Fruit fly (Drosophila melanogaster) whole organism, embryonic: ENCODE measurements around the gene Ret.
A peak's percentile ranks its signal among the peaks of the same experiment; 100 is the strongest.

ENCODE experiments used
- Atf6 ChIP-seq: fragments of 200-800 bp; sonication (Bioruptor generic); IDR thresholded peaks from 2 replicates; pipeline ENCODE4 v1.3.6; 2022; ENCODE audit warnings: missing biosample characterization, missing genetic modification characterization
- Awh ChIP-seq: fragments of 200-800 bp; sonication (Bioruptor generic); IDR thresholded peaks from 2 replicates; pipeline ENCODE4, ENCODE4 v1.3.6; 2022; ENCODE audit warnings: missing biosample characterization, missing genetic modification characterization
- CG11247 ChIP-seq: fragments of 200-800 bp; sonication (Bioruptor generic); IDR thresholded peaks from 2 replicates; pipeline ENCODE4 v1.3.6; 2022; ENCODE audit warnings: missing biosample characterization, missing genetic modification characterization
- CG13123 ChIP-seq: fragments of 200-800 bp; sonication (Bioruptor generic); optimal IDR thresholded peaks from 2 replicates; lab custom pipeline; 2016; ENCODE audit warnings: missing biosample characterization, missing genetic modification characterization
- CG13287 ChIP-seq: fragments of 200-800 bp; sonication (Bioruptor generic); IDR thresholded peaks from 2 replicates; pipeline ENCODE4 v1.3.6; 2022; ENCODE audit warnings: missing biosample characterization, missing genetic modification characterization; ENCODE audit not compliant: partially characterized antibody
- CG13424 ChIP-seq: fragments of 200-800 bp; sonication (Bioruptor generic); optimal IDR thresholded peaks from 2 replicates; lab custom pipeline; 2019; ENCODE audit warnings: missing biosample characterization, mild to moderate bottlenecking, missing genetic modification characterization, moderate library complexity
- CG14441 ChIP-seq: fragments of 200-800 bp; sonication (Bioruptor generic); IDR thresholded peaks from 2 replicates; pipeline ENCODE4 v1.3.6; 2022; ENCODE audit warnings: missing biosample characterization, missing genetic modification characterization
- CG14965 ChIP-seq: fragments of 200-800 bp; sonication (Bioruptor generic); optimal IDR thresholded peaks from 2 replicates; lab custom pipeline; 2016; ENCODE audit warnings: missing biosample characterization, missing genetic modification characterization, borderline replicate concordance
- CG15269 ChIP-seq: fragments of 200-800 bp; sonication (Bioruptor generic); optimal IDR thresholded peaks from 2 replicates; lab custom pipeline; 2018; ENCODE audit warnings: missing biosample characterization, mild to moderate bottlenecking, missing genetic modification characterization, moderate library complexity
- CG17802 ChIP-seq: fragments of 200-800 bp; sonication (Bioruptor generic); optimal IDR thresholded peaks from 2 replicates; lab custom pipeline; 2018; ENCODE audit warnings: missing biosample characterization, mild to moderate bottlenecking, missing genetic modification characterization, moderate library complexity
- CG18599 ChIP-seq: fragments of 200-800 bp; sonication (Bioruptor generic); optimal IDR thresholded peaks from 3 replicates; lab custom pipeline; 2017; ENCODE audit warnings: missing biosample characterization, missing genetic modification characterization, mild to moderate bottlenecking, moderate library complexity, missing genetic modification reagents
- CG2199 ChIP-seq: fragments of 200-800 bp; sonication (Bioruptor generic); IDR thresholded peaks from 3 replicates; pipeline ENCODE4 v1.3.6; 2022; ENCODE audit warnings: missing biosample characterization, missing genetic modification characterization
- CG32532 ChIP-seq: fragments of 200-800 bp; sonication (Bioruptor generic); IDR thresholded peaks from 2 replicates; pipeline ENCODE4 v1.3.6; 2022; ENCODE audit warnings: missing biosample characterization, missing genetic modification characterization
- CG32767 ChIP-seq: fragments of 200-800 bp; sonication (Bioruptor generic); IDR thresholded peaks from 2 replicates; pipeline ENCODE4 v1.3.6; 2022; ENCODE audit warnings: missing biosample characterization, missing genetic modification characterization
- CG5245 ChIP-seq: fragments of 200-800 bp; sonication (Bioruptor generic); optimal IDR thresholded peaks from 3 replicates; lab custom pipeline; 2016; ENCODE audit warnings: missing biosample characterization, missing genetic modification characterization
- CG5953 ChIP-seq: fragments of 200-800 bp; sonication (Bioruptor generic); IDR thresholded peaks from 2 replicates; pipeline ENCODE4 v1.3.6; 2022; ENCODE audit warnings: missing biosample characterization, missing genetic modification characterization
- CG7963 ChIP-seq: fragments of 200-800 bp; sonication (Bioruptor generic); IDR thresholded peaks from 3 replicates; pipeline ENCODE4 v1.3.6; 2022; ENCODE audit warnings: missing biosample characterization, missing genetic modification characterization; ENCODE audit not compliant: partially characterized antibody
- CG8281 ChIP-seq: fragments of 200-800 bp; sonication (Bioruptor generic); optimal IDR thresholded peaks from 2 replicates; lab custom pipeline; 2018; ENCODE audit warnings: missing biosample characterization, mild to moderate bottlenecking, missing genetic modification characterization, moderate library complexity
- CG8478 ChIP-seq: fragments of >200 bp; optimal IDR thresholded peaks from 2 replicates; lab custom pipeline; 2018
- CG8765 ChIP-seq: fragments of 200-800 bp; sonication (Bioruptor generic); IDR thresholded peaks from 2 replicates; pipeline ENCODE4 v1.3.6; 2022; ENCODE audit warnings: missing biosample characterization, missing genetic modification characterization
- CG9437 ChIP-seq: fragments of 200-800 bp; sonication (Bioruptor generic); optimal IDR thresholded peaks from 2 replicates; lab custom pipeline; 2018; ENCODE audit warnings: missing biosample characterization, mild to moderate bottlenecking, missing genetic modification characterization
- CG9727 ChIP-seq: fragments of 200-800 bp; sonication (Bioruptor generic); optimal IDR thresholded peaks from 3 replicates; lab custom pipeline; 2017; ENCODE audit warnings: missing biosample characterization, mild to moderate bottlenecking, missing genetic modification characterization
- CG9932 ChIP-seq: fragments of 200-800 bp; sonication (Bioruptor generic); IDR thresholded peaks from 2 replicates; pipeline ENCODE4 v1.3.6; 2022; ENCODE audit warnings: missing biosample characterization, missing genetic modification characterization
- Camta ChIP-seq: fragments of 200-800 bp; sonication (Bioruptor generic); optimal IDR thresholded peaks from 2 replicates; lab custom pipeline; 2016; ENCODE audit warnings: missing biosample characterization, missing genetic modification characterization
- CkIIα-i1 ChIP-seq: fragments of 200-800 bp; sonication (Bioruptor generic); IDR thresholded peaks from 2 replicates; pipeline ENCODE4 v1.3.6; 2022; ENCODE audit warnings: missing biosample characterization, missing genetic modification characterization
- CoRest ChIP-seq: fragments of 200-800 bp; sonication (Bioruptor generic); optimal IDR thresholded peaks from 3 replicates; lab custom pipeline; 2018; ENCODE audit warnings: missing biosample characterization, mild to moderate bottlenecking, missing genetic modification characterization, moderate library complexity
- Drgx ChIP-seq: fragments of 200-800 bp; sonication (Bioruptor generic); IDR thresholded peaks from 2 replicates; pipeline ENCODE4 v1.3.6; 2022; ENCODE audit warnings: missing biosample characterization, missing genetic modification characterization
- Ets65A ChIP-seq: fragments of 200-800 bp; sonication (Bioruptor generic); peaks from one replicate; lab custom pipeline; 2016; ENCODE audit warnings: missing biosample characterization, missing genetic modification characterization
- Fer3 ChIP-seq: fragments of 200-800 bp; sonication (Bioruptor generic); optimal IDR thresholded peaks from 2 replicates; lab custom pipeline; 2018; ENCODE audit warnings: missing biosample characterization, mild to moderate bottlenecking, missing genetic modification characterization, moderate library complexity
- Hsf ChIP-seq: fragments of 200-800 bp; sonication (Bioruptor generic); optimal IDR thresholded peaks from 3 replicates; lab custom pipeline; 2016; ENCODE audit warnings: missing biosample characterization, missing genetic modification characterization
- Max ChIP-seq: fragments of 200-800 bp; sonication (Bioruptor generic); optimal IDR thresholded peaks from 2 replicates; lab custom pipeline; 2016; ENCODE audit warnings: missing biosample characterization, mild to moderate bottlenecking, missing genetic modification characterization
- Myb ChIP-seq: fragments of 200-800 bp; sonication (Bioruptor generic); optimal IDR thresholded peaks from 2 replicates; lab custom pipeline; 2016; ENCODE audit warnings: missing biosample characterization, missing genetic modification characterization
- NC2β ChIP-seq: fragments of 200-800 bp; sonication (Bioruptor generic); optimal IDR thresholded peaks from 2 replicates; lab custom pipeline; 2016; ENCODE audit warnings: missing biosample characterization, missing genetic modification characterization
- Optix ChIP-seq: fragments of 200-800 bp; sonication (Bioruptor generic); IDR thresholded peaks from 3 replicates; pipeline ENCODE4 v1.3.6; 2022; ENCODE audit warnings: missing biosample characterization, missing genetic modification characterization
- Side ChIP-seq: fragments of 200-800 bp; sonication (Bioruptor generic); optimal IDR thresholded peaks from 2 replicates; lab custom pipeline; 2016; ENCODE audit warnings: missing biosample characterization, missing genetic modification characterization
- Sry-δ ChIP-seq: fragments of 200-800 bp; sonication (Bioruptor generic); optimal IDR thresholded peaks from 2 replicates; lab custom pipeline; 2016; ENCODE audit warnings: missing biosample characterization, missing genetic modification characterization
- ac ChIP-seq: fragments of 200-800 bp; sonication (Bioruptor generic); optimal IDR thresholded peaks from 3 replicates; lab custom pipeline; 2017; ENCODE audit warnings: missing biosample characterization, mild to moderate bottlenecking, missing genetic modification characterization
- bbx ChIP-seq: fragments of 200-800 bp; sonication (Bioruptor generic); IDR thresholded peaks from 2 replicates; pipeline ENCODE4 v1.3.6; 2022; ENCODE audit warnings: missing biosample characterization, missing genetic modification characterization; ENCODE audit not compliant: partially characterized antibody
- danr ChIP-seq: fragments of 200-800 bp; sonication (Bioruptor generic); IDR thresholded peaks from 2 replicates; pipeline ENCODE4 v1.3.6; 2022; ENCODE audit warnings: missing biosample characterization, missing genetic modification characterization
- eve ChIP-seq, 2 experiments: fragments of >200 bp; optimal IDR thresholded peaks; 2 replicates each; lab custom pipeline; 2017; ENCODE audit warnings: missing biosample characterization in 2 of 2, missing genetic modification characterization in 2 of 2
- fd3F ChIP-seq: fragments of 200-800 bp; sonication (Bioruptor generic); optimal IDR thresholded peaks from 2 replicates; lab custom pipeline; 2018; ENCODE audit warnings: missing biosample characterization, mild to moderate bottlenecking, missing genetic modification characterization, moderate library complexity
- fu2 ChIP-seq: fragments of 200-800 bp; sonication (Bioruptor generic); optimal IDR thresholded peaks from 2 replicates; lab custom pipeline; 2016; ENCODE audit warnings: missing biosample characterization, missing genetic modification characterization
- grau ChIP-seq: fragments of 200-800 bp; optimal IDR thresholded peaks from 3 replicates; lab custom pipeline; 2019; ENCODE audit warnings: missing biosample characterization, mild to moderate bottlenecking, missing genetic modification characterization, moderate library complexity
- jigr1 ChIP-seq: fragments of 200-800 bp; sonication (Bioruptor generic); IDR thresholded peaks from 3 replicates; pipeline ENCODE4 v1.3.6; 2022; ENCODE audit warnings: missing biosample characterization, missing genetic modification characterization
- kni ChIP-seq: fragments of 200-800 bp; sonication (Bioruptor generic); optimal IDR thresholded peaks from 3 replicates; lab custom pipeline; 2017; ENCODE audit warnings: mild to moderate bottlenecking, missing biosample characterization, missing genetic modification reagents, missing genetic modification characterization
- ranshi ChIP-seq: fragments of 200-800 bp; sonication (Bioruptor generic); IDR thresholded peaks from 2 replicates; pipeline ENCODE4 v1.3.6; 2022; ENCODE audit warnings: missing biosample characterization, missing genetic modification characterization
- sd ChIP-seq: fragments of 200-800 bp; sonication (Bioruptor generic); optimal IDR thresholded peaks from 3 replicates; lab custom pipeline; 2018; ENCODE audit warnings: missing biosample characterization, mild to moderate bottlenecking, missing genetic modification characterization, moderate library complexity
- slp2 ChIP-seq: fragments of 200-800 bp; sonication (Bioruptor generic); optimal IDR thresholded peaks from 2 replicates; lab custom pipeline; 2016; ENCODE audit warnings: missing biosample characterization, missing genetic modification characterization
- ssp ChIP-seq: fragments of 200-800 bp; sonication (Bioruptor generic); IDR thresholded peaks from 2 replicates; pipeline ENCODE4 v1.3.6; 2022; ENCODE audit warnings: missing biosample characterization, missing genetic modification characterization
- stwl ChIP-seq: fragments of 200-800 bp; sonication (Bioruptor generic); optimal IDR thresholded peaks from 3 replicates; lab custom pipeline; 2018; ENCODE audit warnings: missing biosample characterization, mild to moderate bottlenecking, missing genetic modification characterization, moderate library complexity
- ttk ChIP-seq: fragments of 200-800 bp; sonication (Bioruptor generic); IDR thresholded peaks from 2 replicates; pipeline ENCODE4 v2.1.2; 2022; ENCODE audit warnings: missing biosample characterization, missing genetic modification characterization
- zen ChIP-seq: fragments of 200-800 bp; sonication (Bioruptor generic); optimal IDR thresholded peaks from 3 replicates; lab custom pipeline; 2018; ENCODE audit warnings: missing biosample characterization, mild to moderate bottlenecking, missing genetic modification characterization, moderate library complexity
- zfh1 ChIP-seq: fragments of 200-800 bp; sonication (Bioruptor generic); IDR thresholded peaks from 3 replicates; pipeline ENCODE4 v1.3.6; 2022; ENCODE audit warnings: missing biosample characterization, missing genetic modification characterization

The Ret gene

DNA sequence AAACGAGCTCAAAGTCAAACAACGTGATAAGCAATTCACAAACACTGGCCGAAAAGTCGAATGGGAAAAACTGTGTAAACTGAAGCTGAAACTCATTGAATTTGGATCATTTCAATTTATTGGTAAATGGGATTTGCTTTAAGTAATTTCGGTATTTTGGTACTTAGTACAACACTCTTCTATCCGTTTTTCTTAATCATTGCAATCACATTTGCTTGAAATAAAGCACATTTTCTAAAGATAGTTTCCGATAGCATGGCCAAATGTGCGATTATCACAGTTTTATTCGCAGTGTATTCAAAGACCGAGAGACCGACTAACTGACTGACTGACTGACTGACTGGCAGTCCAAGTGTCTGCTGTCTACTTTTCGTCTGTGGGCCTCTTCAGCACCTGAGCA, 2.1 kb downstream of the Ret start (continued):
- no peak for TF ChIP-seq CG13287 (GFP tag; lab: Robert Waterston, UW)
- TF ChIP-seq ssp (GFP tag; lab: Robert Waterston, UW) = no peak
- no peak for TF ChIP-seq Myb (GFP tag; lab: Kevin White, UChicago)
- TF ChIP-seq CG9932 (GFP tag; lab: Robert Waterston, UW) = no peak
- TF ChIP-seq bbx (GFP tag; lab: Robert Waterston, UW) = no peak
- TF ChIP-seq CG8478 = no peak
- no peak for TF ChIP-seq CkIIα-i1 (GFP tag; lab: Robert Waterston, UW)
- no peak for TF ChIP-seq stwl
- no peak for TF ChIP-seq fd3F (GFP tag; lab: Kevin White, UChicago)
- TF ChIP-seq CG32767 (GFP tag; lab: Robert Waterston, UW) = no peak
- TF ChIP-seq ranshi (GFP tag; lab: Robert Waterston, UW) = no peak
- no peak for TF ChIP-seq CG7963 (GFP tag; lab: Robert Waterston, UW)
- no peak for TF ChIP-seq CG13123 (GFP tag; lab: Kevin White, UChicago)
- no peak for TF ChIP-seq sd (tag; lab: Kevin White, UChicago)
- TF ChIP-seq CG17802 (tag; lab: Kevin White, UChicago) = no peak
- no peak for TF ChIP-seq CG5953
- no peak for TF ChIP-seq Atf6 (GFP tag; lab: Robert Waterston, UW)
- TF ChIP-seq CG13424 (tag; lab: Kevin White, UChicago) = peak; percentile 15
- no peak for TF ChIP-seq slp2 (GFP tag; lab: Kevin White, UChicago)
- TF ChIP-seq Max (GFP tag; lab: Kevin White, UChicago) = no peak
- no peak for TF ChIP-seq Camta (GFP tag; lab: Kevin White, UChicago)
- TF ChIP-seq CG32532 = no peak
- no peak for TF ChIP-seq fu2
- peak; percentile 33 for TF ChIP-seq zen (tag; lab: Kevin White, UChicago)
- TF ChIP-seq CG9437 (GFP tag; lab: Kevin White, UChicago) = no peak
- no peak for TF ChIP-seq CG11247 (GFP tag; lab: Robert Waterston, UW)
- no peak for TF ChIP-seq CG5245 (GFP tag; lab: Kevin White, UChicago)
- TF ChIP-seq CG15269 = peak; percentile 8
- peak; percentile 20 for TF ChIP-seq Fer3 (tag; lab: Kevin White, UChicago)
- peak; percentile 35 for TF ChIP-seq grau
- TF ChIP-seq CG8281 = no peak
- TF ChIP-seq danr = no peak
- peak; percentile 42 for TF ChIP-seq CG9727 (GFP tag; lab: Kevin White, UChicago)
- 0 out of 2 replicates have a peak, but pooled peaks have one; percentile 32 for TF ChIP-seq Drgx (GFP tag; lab: Robert Waterston, UW)
- TF ChIP-seq Awh (GFP tag; lab: Robert Waterston, UW) = no peak
- TF ChIP-seq NC2β (GFP tag; lab: Kevin White, UChicago) = no peak
- no peak for TF ChIP-seq zfh1 (GFP tag; lab: Robert Waterston, UW)
- TF ChIP-seq CG14965 (GFP tag; lab: Kevin White, UChicago) = no peak
- no peak for TF ChIP-seq CG8765 (GFP tag; lab: Robert Waterston, UW)
- peak; percentile 45 for TF ChIP-seq CG18599 (GFP tag; lab: Kevin White, UChicago)
- TF ChIP-seq CG14441 = no peak
- no peak for TF ChIP-seq Sry-δ
- TF ChIP-seq Hsf = no peak
- TF ChIP-seq CG2199 = no peak
- no peak for TF ChIP-seq Side
- no peak for TF ChIP-seq ttk (GFP tag; lab: Robert Waterston, UW)
- TF ChIP-seq kni = no peak
- no peak for TF ChIP-seq jigr1 (GFP tag; lab: Robert Waterston, UW)
- TF ChIP-seq CoRest = peak; percentile 27
- peak in 1 of 2 experiments; percentile 52 for TF ChIP-seq eve (GFP tag; optimal IDR thresholded peaks at IDR 0.05; lab: Kevin White, UChicago)
- no peak for TF ChIP-seq Optix (GFP tag; lab: Robert Waterston, UW)
- TF ChIP-seq Ets65A (GFP tag; lab: Kevin White, UChicago) = no peak
- TF ChIP-seq ac (GFP tag; lab: Kevin White, UChicago) = no peak
